Fruit fly (Drosophila melanogaster) whole organism, embryonic: ENCODE results near the gene CG9717.

ENCODE experiments used
- Aef1 ChIP-seq: fragments of 200-800 bp; sonication (Bioruptor generic); IDR thresholded peaks from 3 replicates; pipeline ENCODE4 v1.3.6; 2022; ENCODE audit warnings: missing biosample characterization, missing genetic modification characterization
- Blimp-1 ChIP-seq: fragments of 200-800 bp; sonication (Bioruptor generic); optimal IDR thresholded peaks from 3 replicates; lab custom pipeline; 2018; ENCODE audit warnings: missing biosample characterization, missing genetic modification characterization, mild to moderate bottlenecking, moderate library complexity, missing genetic modification reagents
- CG12104 ChIP-seq: fragments of 200-800 bp; sonication (Bioruptor generic); optimal IDR thresholded peaks from 3 replicates; lab custom pipeline; 2016; ENCODE audit warnings: missing biosample characterization, missing genetic modification characterization
- CG12219 ChIP-seq: fragments of 200-800 bp; sonication (Bioruptor generic); optimal IDR thresholded peaks from 3 replicates; lab custom pipeline; 2018; ENCODE audit warnings: missing biosample characterization, mild to moderate bottlenecking, missing genetic modification characterization
- CG14014 ChIP-seq: fragments of 200-800 bp; sonication (Bioruptor generic); IDR thresholded peaks from 2 replicates; pipeline ENCODE4 v1.3.6; 2022; ENCODE audit warnings: missing biosample characterization, missing genetic modification characterization
- CG14667 ChIP-seq: fragments of 200-800 bp; sonication (Bioruptor generic); IDR thresholded peaks from 2 replicates; pipeline ENCODE4 v1.3.6; 2022; ENCODE audit warnings: missing biosample characterization, missing genetic modification characterization
- CG14710 ChIP-seq: fragments of 200-800 bp; sonication (Bioruptor generic); optimal IDR thresholded peaks from 3 replicates; lab custom pipeline; 2019; ENCODE audit warnings: missing biosample characterization, mild to moderate bottlenecking, missing genetic modification characterization, moderate library complexity
- CG15601 ChIP-seq: fragments of 200-800 bp; sonication (Bioruptor generic); optimal IDR thresholded peaks from 3 replicates; lab custom pipeline; 2019; ENCODE audit warnings: missing biosample characterization, mild to moderate bottlenecking, missing genetic modification characterization, moderate library complexity
- CG17568 ChIP-seq: fragments of 200-800 bp; sonication (Bioruptor generic); optimal IDR thresholded peaks from 2 replicates; lab custom pipeline; 2018; ENCODE audit warnings: missing biosample characterization, mild to moderate bottlenecking, missing genetic modification characterization, moderate library complexity
- CG17912 ChIP-seq: fragments of 200-800 bp; sonication (Bioruptor generic); optimal IDR thresholded peaks from 2 replicates; lab custom pipeline; 2018; ENCODE audit warnings: missing biosample characterization, mild to moderate bottlenecking, missing genetic modification characterization
- CG18011 ChIP-seq: fragments of 200-800 bp; sonication (Bioruptor generic); optimal IDR thresholded peaks from 2 replicates; lab custom pipeline; 2017; ENCODE audit warnings: missing biosample characterization, missing genetic modification characterization, mild to moderate bottlenecking, moderate library complexity, missing genotype
- CG30403 ChIP-seq: fragments of 200-800 bp; sonication (Bioruptor generic); optimal IDR thresholded peaks from 3 replicates; lab custom pipeline; 2016; ENCODE audit warnings: missing biosample characterization, missing genetic modification characterization
- CG34376 ChIP-seq: fragments of 200-800 bp; sonication (Bioruptor generic); optimal IDR thresholded peaks from 2 replicates; lab custom pipeline; 2018; ENCODE audit warnings: missing biosample characterization, mild to moderate bottlenecking, missing genetic modification characterization
- CG4360 ChIP-seq: fragments of 200-800 bp; sonication (Bioruptor generic); IDR thresholded peaks from 2 replicates; pipeline ENCODE4 v1.3.6; 2022; ENCODE audit warnings: missing biosample characterization, missing genetic modification characterization
- CG6272 ChIP-seq: fragments of 200-800 bp; sonication (Bioruptor generic); IDR thresholded peaks from 2 replicates; pipeline ENCODE4 v1.3.6; 2022; ENCODE audit warnings: missing biosample characterization, missing genetic modification characterization
- CG7928 ChIP-seq: fragments of 200-800 bp; sonication (Bioruptor generic); optimal IDR thresholded peaks from 2 replicates; lab custom pipeline; 2017; ENCODE audit warnings: missing biosample characterization, mild to moderate bottlenecking, missing genetic modification characterization
- CG8281 ChIP-seq: fragments of 200-800 bp; sonication (Bioruptor generic); optimal IDR thresholded peaks from 2 replicates; lab custom pipeline; 2018; ENCODE audit warnings: missing biosample characterization, mild to moderate bottlenecking, missing genetic modification characterization, moderate library complexity
- CG9727 ChIP-seq: fragments of 200-800 bp; sonication (Bioruptor generic); optimal IDR thresholded peaks from 3 replicates; lab custom pipeline; 2017; ENCODE audit warnings: missing biosample characterization, mild to moderate bottlenecking, missing genetic modification characterization
- E2f2 ChIP-seq: fragments of 200-800 bp; sonication (Bioruptor generic); IDR thresholded peaks from 2 replicates; pipeline ENCODE4 v1.3.6; 2022; ENCODE audit warnings: missing biosample characterization, missing genetic modification characterization
- Fer1 ChIP-seq: fragments of 200-800 bp; sonication (Bioruptor generic); optimal IDR thresholded peaks from 2 replicates; lab custom pipeline; 2017; ENCODE audit warnings: missing biosample characterization, mild to moderate bottlenecking, missing genetic modification characterization
- Hmx ChIP-seq: fragments of 200-800 bp; sonication (Bioruptor generic); optimal IDR thresholded peaks from 2 replicates; lab custom pipeline; 2016; ENCODE audit warnings: missing biosample characterization, missing genetic modification characterization
- MESR4 ChIP-seq: fragments of 200-800 bp; sonication (Bioruptor generic); optimal IDR thresholded peaks from 2 replicates; lab custom pipeline; 2018; ENCODE audit warnings: missing biosample characterization, mild to moderate bottlenecking, missing genetic modification characterization, moderate library complexity
- MTF-1 ChIP-seq: fragments of 200-800 bp; sonication (Bioruptor generic); optimal IDR thresholded peaks from 2 replicates; lab custom pipeline; 2018; ENCODE audit warnings: missing biosample characterization, mild to moderate bottlenecking, missing genetic modification characterization, borderline replicate concordance
- Pdp1 ChIP-seq, 2 experiments: fragments of 200-800 bp; sonication (Bioruptor generic); optimal IDR thresholded peaks; 3 replicates each; lab custom pipeline; 2016; ENCODE audit warnings: missing biosample characterization in 2 of 2, missing genetic modification characterization in 2 of 2, mild to moderate bottlenecking in 1 of 2, moderate library complexity in 1 of 2
- TFAM ChIP-seq: fragments of 200-800 bp; sonication (Bioruptor generic); optimal IDR thresholded peaks from 2 replicates; lab custom pipeline; 2017; ENCODE audit warnings: missing biosample characterization, missing genetic modification characterization, inconsistent platforms
- YL-1 ChIP-seq: fragments of 200-800 bp; sonication (Bioruptor generic); optimal IDR thresholded peaks from 3 replicates; lab custom pipeline; 2017; ENCODE audit warnings: missing biosample characterization, mild to moderate bottlenecking, missing genetic modification characterization
- abd-A ChIP-seq: fragments of 200-800 bp; sonication (Bioruptor generic); optimal IDR thresholded peaks from 3 replicates; lab custom pipeline; 2019; ENCODE audit warnings: missing biosample characterization, mild to moderate bottlenecking, missing genetic modification characterization, moderate library complexity
- ap ChIP-seq: fragments of 200-800 bp; sonication (Bioruptor generic); IDR thresholded peaks from 2 replicates; pipeline ENCODE4 v1.3.6; 2022; ENCODE audit warnings: missing biosample characterization, missing genetic modification characterization
- ash1 ChIP-seq: fragments of 200-800 bp; sonication (Bioruptor generic); optimal IDR thresholded peaks from 2 replicates; lab custom pipeline; 2018; ENCODE audit warnings: missing biosample characterization, mild to moderate bottlenecking, missing genetic modification characterization
- bsh ChIP-seq, 2 experiments: fragments of 200-800 bp; sonication (Bioruptor generic); optimal IDR thresholded peaks; 2 replicates each; lab custom pipeline; 2017 to 2018; ENCODE audit warnings: mild to moderate bottlenecking in 2 of 2, missing biosample characterization in 2 of 2, missing genetic modification characterization in 2 of 2, moderate library complexity in 1 of 2
- btn ChIP-seq: fragments of 200-800 bp; sonication (Bioruptor generic); optimal IDR thresholded peaks from 2 replicates; lab custom pipeline; 2016; ENCODE audit warnings: missing biosample characterization, missing genetic modification characterization
- cad ChIP-seq: fragments of >200 bp; optimal IDR thresholded peaks from 2 replicates; lab custom pipeline; 2017; ENCODE audit warnings: missing biosample characterization, missing genetic modification characterization
- chinmo ChIP-seq: fragments of 200-800 bp; sonication (Bioruptor generic); IDR thresholded peaks from 4 replicates; pipeline ENCODE4 v1.3.6; 2022; ENCODE audit warnings: missing biosample characterization, missing genetic modification characterization; ENCODE audit not compliant: partially characterized antibody
- ci ChIP-seq: fragments of 200-800 bp; sonication (Bioruptor generic); IDR thresholded peaks from 3 replicates; pipeline ENCODE4 v1.3.6; 2022; ENCODE audit warnings: missing biosample characterization, missing genetic modification characterization
- crol ChIP-seq: fragments of 200-800 bp; sonication (Bioruptor generic); IDR thresholded peaks from 2 replicates; pipeline ENCODE4 v1.3.6; 2022; ENCODE audit warnings: missing biosample characterization, missing genetic modification characterization
- disco-r ChIP-seq: fragments of 200-800 bp; sonication (Bioruptor generic); optimal IDR thresholded peaks from 2 replicates; lab custom pipeline; 2016; ENCODE audit warnings: missing biosample characterization, missing genetic modification characterization
- eve ChIP-seq, 2 experiments: fragments of >200 bp; optimal IDR thresholded peaks; 2 replicates each; lab custom pipeline; 2017; ENCODE audit warnings: missing biosample characterization in 2 of 2, missing genetic modification characterization in 2 of 2
- exex ChIP-seq: fragments of 200-800 bp; sonication (Bioruptor generic); optimal IDR thresholded peaks from 4 replicates; lab custom pipeline; 2018; ENCODE audit warnings: missing biosample characterization, mild to moderate bottlenecking, missing genetic modification characterization, moderate library complexity
- fru ChIP-seq: fragments of >200 bp; optimal IDR thresholded peaks from 2 replicates; lab custom pipeline; 2017
- grn ChIP-seq: fragments of 200-800 bp; sonication (Bioruptor generic); optimal IDR thresholded peaks from 3 replicates; lab custom pipeline; 2017; ENCODE audit warnings: missing biosample characterization, missing genetic modification characterization
- hb ChIP-seq: fragments of 200-800 bp; sonication (Bioruptor generic); IDR thresholded peaks from 3 replicates; pipeline ENCODE4 v1.3.6; 2022; ENCODE audit warnings: missing biosample characterization, missing genetic modification characterization; ENCODE audit not compliant: partially characterized antibody
- kay ChIP-seq: fragments of 200-800 bp; sonication (Bioruptor generic); optimal IDR thresholded peaks from 2 replicates; lab custom pipeline; 2016; ENCODE audit warnings: missing biosample characterization, missing genetic modification characterization
- lbe ChIP-seq: fragments of 200-800 bp; sonication (Bioruptor generic); optimal IDR thresholded peaks from 2 replicates; lab custom pipeline; 2016; ENCODE audit warnings: missing biosample characterization, mild to moderate bottlenecking, missing genetic modification characterization
- onecut ChIP-seq: fragments of 200-800 bp; sonication (Bioruptor generic); IDR thresholded peaks from 2 replicates; pipeline ENCODE4 v1.3.6; 2022; ENCODE audit warnings: missing biosample characterization, missing genetic modification characterization
- pho ChIP-seq: fragments of 200-800 bp; sonication (Bioruptor generic); optimal IDR thresholded peaks from 2 replicates; lab custom pipeline; 2016; ENCODE audit warnings: missing biosample characterization, missing genetic modification characterization
- row ChIP-seq: fragments of 200-800 bp; sonication (Bioruptor generic); IDR thresholded peaks from 3 replicates; pipeline ENCODE4 v1.3.6; 2022; ENCODE audit warnings: missing biosample characterization, missing genetic modification characterization
- sob ChIP-seq: fragments of 200-800 bp; sonication (Bioruptor generic); IDR thresholded peaks from 2 replicates; pipeline ENCODE4 v1.3.6; 2022; ENCODE audit warnings: missing biosample characterization, missing genetic modification characterization
- tin ChIP-seq: fragments of 200-800 bp; sonication (Bioruptor generic); optimal IDR thresholded peaks from 3 replicates; lab custom pipeline; 2016; ENCODE audit warnings: missing biosample characterization, missing genetic modification characterization
- vvl ChIP-seq: fragments of 200-800 bp; sonication (Bioruptor generic); IDR thresholded peaks from 2 replicates; pipeline ENCODE4 v1.3.6; 2022; ENCODE audit warnings: missing biosample characterization, missing genetic modification characterization
- yki ChIP-seq: fragments of >200 bp; optimal IDR thresholded peaks from 3 replicates; lab custom pipeline; 2018

CG9717 gene

DNA sequence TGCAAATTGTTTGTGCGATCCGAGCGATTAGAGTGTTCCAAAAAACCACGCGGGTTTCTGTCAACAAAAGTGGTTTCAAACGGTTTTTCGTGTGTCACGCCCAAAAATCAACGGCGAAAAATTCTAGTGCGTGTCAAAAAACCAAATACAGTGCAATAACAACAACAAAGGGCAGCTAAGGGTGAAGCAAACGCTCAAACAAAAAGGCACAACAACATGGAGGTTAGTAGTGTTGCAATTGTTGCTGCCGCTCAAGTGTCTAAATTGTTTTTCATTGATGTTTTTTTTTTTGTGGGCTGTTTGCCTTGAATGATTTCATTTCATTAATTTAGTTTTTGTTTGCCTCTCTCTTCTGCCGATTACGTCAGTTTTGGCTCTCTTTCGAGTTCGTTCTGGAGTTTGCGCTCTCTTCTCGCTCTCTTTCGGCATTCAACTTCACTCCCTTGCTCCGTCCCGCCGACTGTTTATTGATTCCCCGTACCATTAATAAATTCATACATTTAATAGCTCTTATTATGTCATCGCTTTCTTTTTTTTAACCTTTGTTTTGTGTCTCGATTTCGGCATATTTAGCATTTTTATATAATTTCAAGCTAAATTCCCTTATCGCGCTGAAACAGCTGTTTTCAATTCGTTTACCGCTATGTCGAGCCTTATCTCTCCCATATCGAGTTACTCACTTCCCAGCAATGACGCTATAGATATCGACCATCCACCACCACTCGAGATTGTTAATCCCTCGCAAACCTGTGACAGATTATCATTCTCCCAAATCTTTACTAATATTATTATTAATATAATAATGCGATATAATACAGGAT is 23.6 kb downstream of the CG9717 start (continued):
- TF ChIP-seq bsh (GFP tag; optimal IDR thresholded peaks at IDR 0.05; lab: Kevin White, UChicago) (peak in 1 of 2 experiments; percentile 3), abd-A (tag; lab: Kevin White, UChicago) (peak; percentile 45), fru (lab: Kevin White, UChicago) (no peak), onecut (GFP tag; lab: Robert Waterston, UW) (peak; percentile 89), vvl (peak; percentile 24; the same call in 1 of the 2 replicates), row (GFP tag; lab: Robert Waterston, UW) (0 out of 3 replicates have a peak, but pooled peaks have one; percentile 1), Aef1 (GFP tag; lab: Robert Waterston, UW) (no peak), CG6272 (GFP tag; lab: Robert Waterston, UW) (no peak), ash1 (GFP tag; lab: Kevin White, UChicago) (no peak), CG8281 (tag; lab: Kevin White, UChicago) (peak; percentile 1), TFAM (GFP tag; lab: Kevin White, UChicago) (no peak), ci (GFP tag; lab: Robert Waterston, UW) (no peak), CG18011 (GFP tag; lab: Kevin White, UChicago) (no peak), hb (no peak), Pdp1 (GFP tag; optimal IDR thresholded peaks at IDR 0.05; lab: Kevin White, UChicago) (peak in 1 of 2 experiments; percentile 93), sob (GFP tag; lab: Robert Waterston, UW) (no peak), eve (GFP tag; optimal IDR thresholded peaks at IDR 0.05; lab: Kevin White, UChicago) (peak in 1 of 2 experiments; percentile 71), CG34376 (peak; percentile 35), CG14710 (tag; lab: Kevin White, UChicago) (no peak), crol (GFP tag; lab: Robert Waterston, UW) (peak; percentile 60; the same call in 1 of the 2 replicates), Blimp-1 (GFP tag; lab: Kevin White, UChicago) (no peak), CG15601 (no peak), CG12219 (no peak), CG14014 (no peak), btn (no peak), CG17568 (peak; percentile 39), E2f2 (peak; percentile 5; the same call in 1 of the 2 replicates), pho (GFP tag; lab: Kevin White, UChicago) (no peak), grn (peak; percentile 58), Fer1 (GFP tag; lab: Kevin White, UChicago) (peak; percentile 19), CG14667 (no peak), MTF-1 (GFP tag; lab: Kevin White, UChicago) (no peak), kay (GFP tag; lab: Kevin White, UChicago) (peak; percentile 8), disco-r (GFP tag; lab: Kevin White, UChicago) (no peak), YL-1 (GFP tag; lab: Kevin White, UChicago) (peak; percentile 12), tin (GFP tag; lab: Kevin White, UChicago) (no peak), CG9727 (GFP tag; lab: Kevin White, UChicago) (peak; percentile 2), exex (tag; lab: Kevin White, UChicago) (no peak), Hmx (GFP tag; lab: Kevin White, UChicago) (no peak), lbe (GFP tag; lab: Kevin White, UChicago) (no peak), CG30403 (GFP tag; lab: Kevin White, UChicago) (no peak), ap (GFP tag; lab: Robert Waterston, UW) (no peak), MESR4 (GFP tag; lab: Kevin White, UChicago) (peak; percentile 87), CG12104 (no peak), cad (no peak), yki (lab: Kevin White, UChicago) (peak; percentile 57), CG7928 (GFP tag; lab: Kevin White, UChicago) (no peak), CG17912 (GFP tag; lab: Kevin White, UChicago) (no peak), CG4360 (GFP tag; lab: Robert Waterston, UW) (peak; percentile 95), chinmo (GFP tag; lab: Robert Waterston, UW) (peak; percentile 72; the same call in 2 of the 4 replicates)
